Fruit fly (Drosophila melanogaster) whole organism, embryonic: ENCODE measurements around the gene CG42538.

Experiments used
- CG10979 ChIP-seq: fragments of 200-800 bp; sonication (Bioruptor generic); optimal IDR thresholded peaks from 2 replicates; lab custom pipeline; 2018; ENCODE audit warnings: missing biosample characterization, mild to moderate bottlenecking, missing genetic modification characterization, moderate library complexity
- CG11085 ChIP-seq: fragments of 200-800 bp; sonication (Bioruptor generic); IDR thresholded peaks from 2 replicates; pipeline ENCODE4 v1.3.6; 2022; ENCODE audit warnings: missing biosample characterization, missing genetic modification characterization
- CG12391 ChIP-seq: fragments of 200-800 bp; sonication (Bioruptor generic); optimal IDR thresholded peaks from 3 replicates; lab custom pipeline; 2018; ENCODE audit warnings: missing biosample characterization, mild to moderate bottlenecking, missing genetic modification characterization, moderate library complexity
- CG12769 ChIP-seq: fragments of 200-800 bp; sonication (Bioruptor generic); optimal IDR thresholded peaks from 2 replicates; lab custom pipeline; 2019; ENCODE audit warnings: missing biosample characterization, mild to moderate bottlenecking, missing genetic modification characterization, moderate library complexity
- CG13424 ChIP-seq: fragments of 200-800 bp; sonication (Bioruptor generic); optimal IDR thresholded peaks from 2 replicates; lab custom pipeline; 2019; ENCODE audit warnings: missing biosample characterization, mild to moderate bottlenecking, missing genetic modification characterization, moderate library complexity
- CG15073 ChIP-seq: fragments of 200-800 bp; sonication (Bioruptor generic); optimal IDR thresholded peaks from 2 replicates; lab custom pipeline; 2016; ENCODE audit warnings: missing biosample characterization, missing genetic modification characterization
- CG16813 ChIP-seq: fragments of 200-800 bp; sonication (Bioruptor generic); IDR thresholded peaks from 3 replicates; pipeline ENCODE4 v1.3.6; 2022; ENCODE audit warnings: missing biosample characterization, missing genetic modification characterization; ENCODE audit not compliant: partially characterized antibody
- CG17359 ChIP-seq: fragments of 200-800 bp; sonication (Bioruptor generic); optimal IDR thresholded peaks from 3 replicates; lab custom pipeline; 2018; ENCODE audit warnings: missing biosample characterization, mild to moderate bottlenecking, missing genetic modification characterization, moderate library complexity
- CG17802 ChIP-seq: fragments of 200-800 bp; sonication (Bioruptor generic); optimal IDR thresholded peaks from 2 replicates; lab custom pipeline; 2018; ENCODE audit warnings: missing biosample characterization, mild to moderate bottlenecking, missing genetic modification characterization, moderate library complexity
- CG2120 ChIP-seq: fragments of 200-800 bp; sonication (Bioruptor generic); optimal IDR thresholded peaks from 3 replicates; lab custom pipeline; 2016; ENCODE audit warnings: missing biosample characterization, missing genetic modification characterization
- CG31388 ChIP-seq: fragments of 200-800 bp; sonication (Bioruptor generic); optimal IDR thresholded peaks from 2 replicates; lab custom pipeline; 2016; ENCODE audit warnings: missing biosample characterization, missing genetic modification characterization
- CG34224 ChIP-seq: fragments of 200-800 bp; sonication (Bioruptor generic); IDR thresholded peaks from 3 replicates; pipeline ENCODE4 v1.3.6; 2022; ENCODE audit warnings: missing biosample characterization, missing genetic modification characterization; ENCODE audit not compliant: partially characterized antibody
- CG34422 ChIP-seq: fragments of 200-800 bp; sonication (Bioruptor generic); IDR thresholded peaks from 3 replicates; pipeline ENCODE4 v1.3.6; 2022; ENCODE audit warnings: missing biosample characterization, missing genetic modification characterization
- CG3847 ChIP-seq: fragments of 200-800 bp; sonication (Bioruptor generic); IDR thresholded peaks from 2 replicates; pipeline ENCODE4 v1.3.6; 2022; ENCODE audit warnings: missing biosample characterization, missing genetic modification characterization
- CG4730 ChIP-seq: fragments of 200-800 bp; sonication (Bioruptor generic); IDR thresholded peaks from 2 replicates; pipeline ENCODE4 v1.3.6; 2022; ENCODE audit warnings: missing biosample characterization, missing genetic modification characterization
- CG6765 ChIP-seq: fragments of 200-800 bp; sonication (Bioruptor generic); optimal IDR thresholded peaks from 3 replicates; lab custom pipeline; 2017; ENCODE audit warnings: missing biosample characterization, mild to moderate bottlenecking, missing genetic modification characterization
- CG7271 ChIP-seq: fragments of 200-800 bp; sonication (Bioruptor generic); optimal IDR thresholded peaks from 2 replicates; lab custom pipeline; 2018; ENCODE audit warnings: missing biosample characterization, mild to moderate bottlenecking, missing genetic modification characterization, moderate library complexity
- CG7928 ChIP-seq: fragments of 200-800 bp; sonication (Bioruptor generic); optimal IDR thresholded peaks from 2 replicates; lab custom pipeline; 2017; ENCODE audit warnings: missing biosample characterization, mild to moderate bottlenecking, missing genetic modification characterization
- CG8281 ChIP-seq: fragments of 200-800 bp; sonication (Bioruptor generic); optimal IDR thresholded peaks from 2 replicates; lab custom pipeline; 2018; ENCODE audit warnings: missing biosample characterization, mild to moderate bottlenecking, missing genetic modification characterization, moderate library complexity
- CG8924 ChIP-seq: fragments of 200-800 bp; optimal IDR thresholded peaks from 3 replicates; lab custom pipeline; 2019; ENCODE audit warnings: missing biosample characterization, mild to moderate bottlenecking, missing genetic modification characterization, moderate library complexity
- CG9609 ChIP-seq: fragments of 200-800 bp; sonication (Bioruptor generic); optimal IDR thresholded peaks from 3 replicates; lab custom pipeline; 2016; ENCODE audit warnings: missing biosample characterization, missing genetic modification characterization
- CG9932 ChIP-seq: fragments of 200-800 bp; sonication (Bioruptor generic); IDR thresholded peaks from 2 replicates; pipeline ENCODE4 v1.3.6; 2022; ENCODE audit warnings: missing biosample characterization, missing genetic modification characterization
- Dbx ChIP-seq: fragments of 200-800 bp; sonication (Bioruptor generic); IDR thresholded peaks from 3 replicates; pipeline ENCODE4 v1.3.6; 2022; ENCODE audit warnings: missing biosample characterization, missing genetic modification characterization
- Dfd ChIP-seq, 2 experiments: fragments of >200 bp; optimal IDR thresholded peaks; 2 replicates each; lab custom pipeline; 2017; ENCODE audit warnings: missing biosample characterization in 2 of 2, missing genetic modification characterization in 2 of 2
- Dip3 ChIP-seq: fragments of 200-800 bp; sonication (Bioruptor generic); optimal IDR thresholded peaks from 3 replicates; lab custom pipeline; 2016; ENCODE audit warnings: missing biosample characterization, missing genetic modification characterization
- Elba2 ChIP-seq: fragments of 200-800 bp; sonication (Bioruptor generic); optimal IDR thresholded peaks from 3 replicates; lab custom pipeline; 2016; ENCODE audit warnings: missing biosample characterization, missing genetic modification characterization
- Hmr ChIP-seq: fragments of 200-800 bp; sonication (Bioruptor generic); optimal IDR thresholded peaks from 3 replicates; lab custom pipeline; 2017; ENCODE audit warnings: mild to moderate bottlenecking, missing biosample characterization, missing genetic modification reagents, missing genetic modification characterization
- NK7.1 ChIP-seq: fragments of 200-800 bp; sonication (Bioruptor generic); optimal IDR thresholded peaks from 3 replicates; lab custom pipeline; 2016; ENCODE audit warnings: missing biosample characterization, missing genetic modification characterization
- Nf-YB ChIP-seq: fragments of 200-800 bp; sonication (Bioruptor generic); optimal IDR thresholded peaks from 3 replicates; lab custom pipeline; 2019; ENCODE audit warnings: missing biosample characterization, mild to moderate bottlenecking, missing genetic modification characterization, moderate library complexity
- PHDP ChIP-seq: fragments of 200-800 bp; sonication (Bioruptor generic); optimal IDR thresholded peaks from 3 replicates; lab custom pipeline; 2018; ENCODE audit warnings: missing biosample characterization, mild to moderate bottlenecking, missing genetic modification characterization, moderate library complexity
- Ptx1 ChIP-seq: fragments of 200-800 bp; sonication (Bioruptor generic); IDR thresholded peaks from 2 replicates; pipeline ENCODE4 v1.3.6; 2022; ENCODE audit warnings: missing biosample characterization, missing genetic modification characterization
- Rfx ChIP-seq: fragments of 200-800 bp; sonication (Bioruptor generic); IDR thresholded peaks from 2 replicates; pipeline ENCODE4 v1.3.6; 2022; ENCODE audit warnings: missing biosample characterization, missing genetic modification characterization
- abd-A ChIP-seq: fragments of 200-800 bp; sonication (Bioruptor generic); optimal IDR thresholded peaks from 3 replicates; lab custom pipeline; 2019; ENCODE audit warnings: missing biosample characterization, mild to moderate bottlenecking, missing genetic modification characterization, moderate library complexity
- ash1 ChIP-seq: fragments of 200-800 bp; sonication (Bioruptor generic); optimal IDR thresholded peaks from 2 replicates; lab custom pipeline; 2018; ENCODE audit warnings: missing biosample characterization, mild to moderate bottlenecking, missing genetic modification characterization
- dpn ChIP-seq, 2 experiments: fragments of 200-800 bp; sonication (Bioruptor generic); optimal IDR thresholded peaks; 3 replicates each; lab custom pipeline; 2016; ENCODE audit warnings: missing biosample characterization in 2 of 2, missing genetic modification characterization in 2 of 2
- eve ChIP-seq, 2 experiments: fragments of >200 bp; optimal IDR thresholded peaks; 2 replicates each; lab custom pipeline; 2017; ENCODE audit warnings: missing biosample characterization in 2 of 2, missing genetic modification characterization in 2 of 2
- ewg ChIP-seq: fragments of 200-800 bp; sonication (Bioruptor generic); optimal IDR thresholded peaks from 3 replicates; lab custom pipeline; 2017; ENCODE audit warnings: mild to moderate bottlenecking, missing biosample characterization, missing genetic modification reagents, missing genetic modification characterization
- fd96Cb ChIP-seq: fragments of 200-800 bp; sonication (Bioruptor generic); optimal IDR thresholded peaks from 2 replicates; lab custom pipeline; 2018; ENCODE audit warnings: missing biosample characterization, mild to moderate bottlenecking, missing genetic modification characterization, moderate library complexity
- hbn ChIP-seq: fragments of 200-800 bp; sonication (Bioruptor generic); IDR thresholded peaks from 2 replicates; pipeline ENCODE4 v1.3.6; 2022; ENCODE audit warnings: missing biosample characterization, missing genetic modification characterization; ENCODE audit not compliant: partially characterized antibody
- kah ChIP-seq: fragments of 200-800 bp; sonication (Bioruptor generic); optimal IDR thresholded peaks from 2 replicates; lab custom pipeline; 2018; ENCODE audit warnings: missing biosample characterization, mild to moderate bottlenecking, missing genetic modification characterization
- maf-S ChIP-seq: fragments of 200-800 bp; sonication (Bioruptor generic); optimal IDR thresholded peaks from 2 replicates; lab custom pipeline; 2016; ENCODE audit warnings: missing biosample characterization, missing genetic modification characterization
- mam ChIP-seq: fragments of 200-800 bp; sonication (Bioruptor generic); optimal IDR thresholded peaks from 3 replicates; lab custom pipeline; 2016; ENCODE audit warnings: missing biosample characterization, missing genetic modification characterization
- otp ChIP-seq: fragments of 200-800 bp; sonication (Bioruptor generic); IDR thresholded peaks from 3 replicates; pipeline ENCODE4, ENCODE4 v1.3.6; 2022; ENCODE audit warnings: missing biosample characterization, missing genetic modification characterization
- pb ChIP-seq: fragments of 200-800 bp; sonication (Bioruptor generic); optimal IDR thresholded peaks from 3 replicates; lab custom pipeline; 2016; ENCODE audit warnings: missing biosample characterization, missing genetic modification characterization
- pum ChIP-seq: fragments of 200-800 bp; sonication (Bioruptor generic); optimal IDR thresholded peaks from 2 replicates; lab custom pipeline; 2016; ENCODE audit warnings: missing biosample characterization, missing genetic modification characterization
- sens-2 ChIP-seq: fragments of 200-800 bp; sonication (Bioruptor generic); IDR thresholded peaks from 2 replicates; pipeline ENCODE4 v1.3.6; 2022; ENCODE audit warnings: missing biosample characterization, missing genetic modification characterization
- so ChIP-seq: fragments of 200-800 bp; sonication (Bioruptor generic); IDR thresholded peaks from 3 replicates; pipeline ENCODE4 v1.3.6; 2022; ENCODE audit warnings: missing biosample characterization, missing genetic modification characterization
- trh ChIP-seq: fragments of 200-800 bp; sonication (Bioruptor generic); optimal IDR thresholded peaks from 2 replicates; lab custom pipeline; 2016; ENCODE audit warnings: missing biosample characterization, missing genetic modification characterization
- tup ChIP-seq: fragments of 200-800 bp; sonication (Bioruptor generic); optimal IDR thresholded peaks from 2 replicates; lab custom pipeline; 2016; ENCODE audit warnings: missing biosample characterization, mild to moderate bottlenecking, missing genetic modification characterization, moderate library complexity

CG42538 gene

DNA sequence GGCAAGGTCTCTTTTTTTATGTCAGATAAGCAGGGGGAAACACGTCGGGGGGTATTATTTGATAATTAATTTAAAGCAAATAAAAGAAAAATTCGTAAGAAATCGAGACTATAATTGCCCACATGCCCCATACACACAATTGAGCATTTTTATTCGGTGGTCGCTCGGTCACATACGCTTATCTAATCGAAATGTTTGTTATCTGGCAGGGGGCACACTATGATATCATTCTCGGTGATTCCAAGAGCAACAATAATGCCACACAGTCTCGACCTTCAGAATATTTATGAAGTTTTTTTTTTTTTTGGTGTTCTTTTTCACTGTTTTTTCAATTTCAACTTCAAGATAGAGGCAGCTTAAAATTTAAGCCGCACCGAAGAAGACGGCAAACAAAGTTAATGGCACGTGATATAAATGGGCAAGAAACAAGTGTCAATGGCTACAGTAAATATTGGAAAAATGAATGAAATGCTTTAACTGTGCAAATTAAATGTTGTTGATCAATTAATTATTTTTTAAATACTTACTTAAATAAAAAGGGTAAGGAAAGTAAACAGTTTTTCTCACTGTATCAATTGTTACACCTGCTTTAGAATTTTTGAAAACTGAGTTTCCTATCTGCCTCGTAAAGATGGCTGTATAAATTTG, 34.8 kb upstream of the CG42538 start (continued):
- TF ChIP-seq mam (GFP tag; lab: Kevin White, UChicago) (peak; percentile 3), CG13424 (tag; lab: Kevin White, UChicago) (peak; percentile 24), PHDP (tag; lab: Kevin White, UChicago) (peak; percentile 63), CG9609 (no peak), CG7271 (no peak), eve (GFP tag; optimal IDR thresholded peaks at IDR 0.05; lab: Kevin White, UChicago) (peak in 1 of 2 experiments; percentile 30), CG6765 (peak; percentile 50), dpn (GFP tag; optimal IDR thresholded peaks at IDR 0.05; lab: Kevin White, UChicago) (peak in 1 of 2 experiments; percentile 52), otp (GFP tag; lab: Robert Waterston, UW) (no peak), pb (GFP tag; lab: Kevin White, UChicago) (no peak), CG9932 (no peak), CG8924 (peak; percentile 53), Rfx (GFP tag; lab: Robert Waterston, UW) (peak; percentile 70; the same call in 1 of the 2 replicates), CG3847 (GFP tag; lab: Robert Waterston, UW) (no peak; the same call in 1 of the 2 replicates), sens-2 (no peak), Dfd (GFP tag; optimal IDR thresholded peaks at IDR 0.05; lab: Kevin White, UChicago) (no peak), CG34422 (GFP tag; lab: Robert Waterston, UW) (no peak), Elba2 (GFP tag; lab: Kevin White, UChicago) (no peak), CG16813 (GFP tag; lab: Robert Waterston, UW) (no peak), CG2120 (GFP tag; lab: Kevin White, UChicago) (peak; percentile 72), ash1 (GFP tag; lab: Kevin White, UChicago) (no peak), CG17359 (tag; lab: Kevin White, UChicago) (peak; percentile 3), kah (GFP tag; lab: Kevin White, UChicago) (no peak), CG15073 (GFP tag; lab: Kevin White, UChicago) (no peak), CG10979 (tag; lab: Kevin White, UChicago) (peak; percentile 35), CG4730 (no peak), ewg (GFP tag; lab: Kevin White, UChicago) (no peak), CG12391 (tag; lab: Kevin White, UChicago) (peak; percentile 50), hbn (GFP tag; lab: Robert Waterston, UW) (no peak), Dip3 (GFP tag; lab: Kevin White, UChicago) (no peak), Nf-YB (no peak), pum (GFP tag; lab: Kevin White, UChicago) (no peak), Dbx (peak; percentile 39; the same call in 1 of the 3 replicates), CG11085 (0 out of 2 replicates have a peak, but pooled peaks have one; percentile 32), CG17802 (tag; lab: Kevin White, UChicago) (no peak), CG12769 (tag; lab: Kevin White, UChicago) (peak; percentile 41), fd96Cb (tag; lab: Kevin White, UChicago) (peak; percentile 6), abd-A (tag; lab: Kevin White, UChicago) (no peak), CG7928 (peak; percentile 3), Ptx1 (GFP tag; lab: Robert Waterston, UW) (no peak; the same call in none of the 2 replicates), CG31388 (GFP tag; lab: Kevin White, UChicago) (no peak), NK7.1 (GFP tag; lab: Kevin White, UChicago) (no peak), Hmr (peak; percentile 50), CG34224 (GFP tag; lab: Robert Waterston, UW) (no peak), maf-S (no peak), so (GFP tag; lab: Robert Waterston, UW) (peak; percentile 61; the same call in 2 of the 3 replicates), trh (no peak), CG8281 (tag; lab: Kevin White, UChicago) (peak; percentile 46), tup (GFP tag; lab: Kevin White, UChicago) (no peak)
